Worm (Caenorhabditis elegans) whole organism, late embryonic: ENCODE measurements around the gene tmem-184.

Experiments used
- C08G9.2 ChIP-seq: sonication (generic microtip); optimal IDR thresholded peaks from 2 replicates; lab custom pipeline; 2016; ENCODE audit warnings: mild to moderate bottlenecking, missing genetic modification characterization, moderate library complexity, missing compliant biosample characterization
- C38D4.7 ChIP-seq: fragments of 200-800 bp; sonication (Bioruptor generic); optimal IDR thresholded peaks from 2 replicates; lab custom pipeline; 2018; ENCODE audit warnings: mild to moderate bottlenecking, missing genetic modification characterization, moderate library complexity, missing compliant biosample characterization
- F13H6.1 ChIP-seq: sonication (generic microtip); optimal IDR thresholded peaks from 2 replicates; lab custom pipeline; 2016; ENCODE audit warnings: missing genetic modification characterization, missing compliant biosample characterization
- T23F11.4 ChIP-seq: fragments of 200-800 bp; sonication (Bioruptor generic); optimal IDR thresholded peaks from 2 replicates; lab custom pipeline; 2018; ENCODE audit warnings: mild to moderate bottlenecking, missing genetic modification characterization, missing compliant biosample characterization
- Y22D7AL.16 ChIP-seq: sonication (generic microtip); optimal IDR thresholded peaks from 2 replicates; lab custom pipeline; 2016; ENCODE audit warnings: missing genetic modification characterization, missing compliant biosample characterization
- ceh-14 ChIP-seq: sonication (generic microtip); optimal IDR thresholded peaks from 2 replicates; lab custom pipeline; 2016; ENCODE audit warnings: missing genotype, missing genetic modification characterization, missing compliant biosample characterization
- ceh-18 ChIP-seq: sonication (generic microtip); optimal IDR thresholded peaks from 2 replicates; lab custom pipeline; 2016; ENCODE audit warnings: missing genetic modification characterization, missing compliant biosample characterization
- ceh-2 ChIP-seq: sonication (generic microtip); optimal IDR thresholded peaks from 2 replicates; lab custom pipeline; 2016; ENCODE audit warnings: missing genotype, missing genetic modification characterization, missing compliant biosample characterization
- ceh-30 ChIP-seq: fragments of 150-350 bp; optimal IDR thresholded peaks from 2 replicates; lab custom pipeline; 2014; ENCODE audit warnings: missing biosample characterization, missing genetic modification characterization
- ceh-34 ChIP-seq: sonication (generic microtip); optimal IDR thresholded peaks from 2 replicates; lab custom pipeline; 2016; ENCODE audit warnings: mild to moderate bottlenecking, missing genetic modification characterization, missing compliant biosample characterization
- ceh-6 ChIP-seq: fragments of 200-800 bp; sonication (Bioruptor generic); optimal IDR thresholded peaks from 2 replicates; lab custom pipeline; 2018; ENCODE audit warnings: mild to moderate bottlenecking, missing genetic modification characterization, missing compliant biosample characterization
- dmd-4 ChIP-seq: sonication (generic microtip); optimal IDR thresholded peaks from 2 replicates; lab custom pipeline; 2016; ENCODE audit warnings: borderline replicate concordance, missing genetic modification characterization, missing compliant biosample characterization
- dve-1 ChIP-seq: sonication (generic microtip); optimal IDR thresholded peaks from 2 replicates; lab custom pipeline; 2017; ENCODE audit warnings: antibody characterized with exemption, mild to moderate bottlenecking, missing genetic modification characterization, missing compliant biosample characterization
- elt-2 ChIP-seq: sonication (generic microtip); optimal IDR thresholded peaks from 2 replicates; lab custom pipeline; 2016; ENCODE audit warnings: missing genetic modification reagents, missing genetic modification characterization, missing compliant biosample characterization
- elt-4 ChIP-seq: sonication (generic microtip); optimal IDR thresholded peaks from 2 replicates; lab custom pipeline; 2016; ENCODE audit warnings: missing genetic modification characterization, missing compliant biosample characterization
- ets-4 ChIP-seq: sonication (generic microtip); optimal IDR thresholded peaks from 2 replicates; lab custom pipeline; 2016; ENCODE audit warnings: missing genetic modification characterization, missing compliant biosample characterization
- eyg-1 ChIP-seq: sonication (generic microtip); optimal IDR thresholded peaks from 2 replicates; lab custom pipeline; 2016; ENCODE audit warnings: missing genotype, missing genetic modification characterization, missing compliant biosample characterization
- fkh-10 ChIP-seq: fragments of 150-350 bp; optimal IDR thresholded peaks from 2 replicates; lab custom pipeline; 2014; ENCODE audit warnings: missing biosample characterization, missing genetic modification reagents, missing genetic modification characterization
- hlh-13 ChIP-seq: fragments of 200-800 bp; sonication (Bioruptor generic); optimal IDR thresholded peaks from 2 replicates; lab custom pipeline; 2018; ENCODE audit warnings: mild to moderate bottlenecking, missing genetic modification characterization, missing compliant biosample characterization
- hlh-6 ChIP-seq: sonication (generic microtip); optimal IDR thresholded peaks from 2 replicates; lab custom pipeline; 2016; ENCODE audit warnings: missing genotype, missing genetic modification characterization, missing compliant biosample characterization
- lim-6 ChIP-seq: sonication (generic microtip); optimal IDR thresholded peaks from 2 replicates; lab custom pipeline; 2016; ENCODE audit warnings: missing genetic modification characterization, missing compliant biosample characterization
- madf-2 ChIP-seq: sonication (generic microtip); optimal IDR thresholded peaks from 2 replicates; lab custom pipeline; 2017; ENCODE audit warnings: missing genetic modification characterization, missing compliant biosample characterization
- nhr-11 ChIP-seq: fragments of 150-350 bp; optimal IDR thresholded peaks from 2 replicates; lab custom pipeline; 2014; ENCODE audit warnings: missing biosample characterization, missing genetic modification characterization
- nhr-232 ChIP-seq: sonication (generic microtip); optimal IDR thresholded peaks from 2 replicates; lab custom pipeline; 2016; ENCODE audit warnings: missing genetic modification characterization, missing compliant biosample characterization
- npax-4 ChIP-seq: sonication (generic microtip); optimal IDR thresholded peaks from 2 replicates; lab custom pipeline; 2016; ENCODE audit warnings: missing genetic modification characterization, missing compliant biosample characterization
- odd-2 ChIP-seq: sonication (generic microtip); optimal IDR thresholded peaks from 2 replicates; lab custom pipeline; 2017; ENCODE audit warnings: antibody characterized with exemption, mild to moderate bottlenecking, missing genetic modification characterization, missing compliant biosample characterization
- pat-9 ChIP-seq: fragments of 200-800 bp; sonication (Bioruptor generic); optimal IDR thresholded peaks from 2 replicates; lab custom pipeline; 2018; ENCODE audit warnings: mild to moderate bottlenecking, missing genetic modification characterization, moderate library complexity, missing compliant biosample characterization
- pax-1 ChIP-seq: fragments of 150-350 bp; optimal IDR thresholded peaks from 2 replicates; lab custom pipeline; 2014; ENCODE audit warnings: missing biosample characterization, missing genetic modification characterization
- pha-2 ChIP-seq: sonication (generic microtip); optimal IDR thresholded peaks from 2 replicates; lab custom pipeline; 2017; ENCODE audit warnings: mild to moderate bottlenecking, missing genetic modification characterization, missing compliant biosample characterization
- pqm-1 ChIP-seq: sonication (generic microtip); optimal IDR thresholded peaks from 2 replicates; lab custom pipeline; 2016; ENCODE audit warnings: missing genetic modification characterization, missing compliant biosample characterization
- pros-1 ChIP-seq: fragments of 150-350 bp; optimal IDR thresholded peaks from 2 replicates; lab custom pipeline; 2014; ENCODE audit warnings: missing biosample characterization, missing genetic modification reagents, missing genetic modification characterization
- ref-2 ChIP-seq: sonication (generic microtip); optimal IDR thresholded peaks from 2 replicates; lab custom pipeline; 2016; ENCODE audit warnings: missing genetic modification characterization, missing compliant biosample characterization
- rnt-1 ChIP-seq: sonication (generic microtip); optimal IDR thresholded peaks from 2 replicates; lab custom pipeline; 2016; ENCODE audit warnings: missing genetic modification characterization, missing compliant biosample characterization
- sox-4 ChIP-seq: sonication (generic microtip); optimal IDR thresholded peaks from 2 replicates; lab custom pipeline; 2017; ENCODE audit warnings: mild to moderate bottlenecking, missing genetic modification characterization, inconsistent platforms, missing compliant biosample characterization
- tbx-2 ChIP-seq: sonication (generic microtip); optimal IDR thresholded peaks from 2 replicates; lab custom pipeline; 2016; ENCODE audit warnings: missing genetic modification characterization, missing compliant biosample characterization
- tbx-7 ChIP-seq: sonication (generic microtip); optimal IDR thresholded peaks from 2 replicates; lab custom pipeline; 2016; ENCODE audit warnings: missing genotype, missing genetic modification characterization, missing compliant biosample characterization
- unc-3 ChIP-seq, 2 experiments: fragments of 200-800 bp in 1 of 2; sonication (Bioruptor generic) in 1 of 2; sonication (generic microtip) in 1 of 2; conservative IDR thresholded peaks in 1 of 2; optimal IDR thresholded peaks in 1 of 2; 2 replicates each; pipeline versions ENCODE4 v1.3.6 to Lab custom; 2016 to 2022; ENCODE audit warnings: missing compliant biosample characterization in 2 of 2, missing genetic modification characterization in 2 of 2, missing genetic modification reagents in 1 of 2
- unc-42 ChIP-seq: sonication (generic microtip); optimal IDR thresholded peaks from 2 replicates; lab custom pipeline; 2016; ENCODE audit warnings: missing genotype, missing genetic modification characterization, missing compliant biosample characterization
- unc-55 ChIP-seq: sonication (generic microtip); optimal IDR thresholded peaks from 2 replicates; lab custom pipeline; 2017; ENCODE audit warnings: missing biosample characterization, missing genetic modification reagents, missing genetic modification characterization
- unc-86 ChIP-seq: sonication (generic microtip); optimal IDR thresholded peaks from 2 replicates; lab custom pipeline; 2016; ENCODE audit warnings: missing genetic modification characterization, missing compliant biosample characterization
- ztf-16 ChIP-seq: sonication (generic microtip); optimal IDR thresholded peaks from 2 replicates; lab custom pipeline; 2017; ENCODE audit warnings: missing genetic modification characterization, missing compliant biosample characterization

Gene tmem-184

DNA sequence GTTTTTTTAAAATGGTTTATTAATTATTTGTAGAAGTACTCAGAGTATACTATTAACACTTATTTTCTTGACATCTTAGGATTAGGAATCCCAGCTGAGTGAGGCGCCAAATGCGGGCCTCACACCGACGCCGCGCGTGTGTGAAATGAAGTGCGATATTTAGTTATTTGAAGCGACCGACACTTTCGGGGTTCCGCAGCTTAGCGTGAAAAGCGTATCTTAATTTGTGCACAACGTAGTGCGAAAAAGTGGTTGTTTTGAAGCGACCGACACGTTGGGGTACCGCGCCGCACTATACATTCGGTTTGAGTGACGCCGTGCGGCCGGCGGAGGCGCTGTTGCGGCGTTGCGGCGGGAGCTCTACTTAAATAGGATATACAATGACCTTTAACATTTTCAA lies 1.7 kb downstream of the tmem-184 start:
- TF ChIP-seq unc-3 (GFP tag; conservative IDR thresholded peaks at IDR 0.05; lab: Robert Waterston, UW) (no peak), unc-3 (tag; optimal IDR thresholded peaks at IDR 0.05; lab: Kevin White, UChicago) (no peak), unc-42 (tag; lab: Kevin White, UChicago) (no peak), unc-55 (no peak), lim-6 (tag; lab: Kevin White, UChicago) (no peak), C38D4.7 (no peak), fkh-10 (GFP tag; lab: Kevin White, UChicago) (no peak), nhr-232 (tag; lab: Kevin White, UChicago) (no peak), ceh-6 (GFP tag; lab: Kevin White, UChicago) (no peak), pax-1 (tag; lab: Kevin White, UChicago) (no peak), pha-2 (tag; lab: Kevin White, UChicago) (no peak), dmd-4 (tag; lab: Kevin White, UChicago) (no peak)

DNA sequence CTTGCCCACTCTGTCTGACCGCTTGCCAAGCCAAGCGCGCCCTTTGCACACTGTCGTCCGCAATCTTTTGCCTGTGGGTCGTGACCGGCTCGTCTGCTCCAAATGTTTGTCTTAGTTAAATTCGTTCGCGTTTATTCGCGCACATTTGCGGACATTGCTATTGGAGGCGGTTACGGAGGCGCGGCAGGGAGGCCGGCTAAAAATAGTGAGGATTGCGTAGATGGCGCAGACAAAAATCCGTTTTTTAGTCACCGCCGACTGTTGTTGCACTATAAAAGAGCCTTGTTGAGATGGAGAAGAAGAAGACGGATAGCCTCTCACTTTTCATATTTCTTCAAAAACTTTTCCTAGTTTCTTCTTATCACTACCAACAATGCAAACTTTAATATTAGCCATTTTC lies 5.2 kb downstream of the tmem-184 start, which contains the start of gene F40E10.5:
F40E10.5 (plus strand) TSS at position 301 of the 400 bp plus-strand sequence.
- TF ChIP-seq ets-4 (tag; lab: Kevin White, UChicago) (peak; percentile 9), ceh-2 (tag; lab: Kevin White, UChicago) (no peak), tbx-2 (tag; lab: Kevin White, UChicago) (no peak), tbx-7 (no peak), pax-1 (tag; lab: Kevin White, UChicago) (peak; percentile 11), pha-2 (tag; lab: Kevin White, UChicago) (no peak), elt-4 (tag; lab: Kevin White, UChicago) (no peak), ceh-6 (GFP tag; lab: Kevin White, UChicago) (no peak), ceh-34 (tag; lab: Kevin White, UChicago) (no peak), pat-9 (no peak), npax-4 (tag; lab: Kevin White, UChicago) (no peak)

DNA sequence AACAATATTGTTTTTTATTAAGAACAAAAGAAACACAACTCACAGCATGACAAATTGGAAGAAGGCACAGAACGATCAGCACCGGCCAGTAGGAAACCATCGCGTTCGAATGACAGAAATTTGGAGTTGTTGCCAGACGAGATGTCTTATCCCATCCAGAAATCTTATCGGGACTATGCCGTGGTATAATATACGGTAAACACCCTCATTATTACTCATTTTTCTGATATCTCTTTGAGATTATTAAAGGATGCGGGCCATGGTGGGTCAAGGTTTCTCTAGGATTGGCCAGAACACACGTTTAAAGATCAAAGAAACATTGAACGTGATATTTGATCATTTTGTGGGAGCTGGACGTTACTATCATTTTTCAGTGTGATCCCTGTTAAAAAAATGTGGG lies 6.8 kb downstream of the tmem-184 start, which contains the start of gene hch-1:
hch-1 (minus strand) TSS at position 112 of the 400 bp plus-strand sequence.
- TF ChIP-seq ceh-14 (tag; lab: Kevin White, UChicago): no peak
- TF ChIP-seq hlh-6 (tag; lab: Kevin White, UChicago): no peak
- no peak for TF ChIP-seq T23F11.4 (GFP tag; lab: Kevin White, UChicago)
- TF ChIP-seq F13H6.1 (tag; lab: Kevin White, UChicago): no peak
- no peak for TF ChIP-seq sox-4

DNA sequence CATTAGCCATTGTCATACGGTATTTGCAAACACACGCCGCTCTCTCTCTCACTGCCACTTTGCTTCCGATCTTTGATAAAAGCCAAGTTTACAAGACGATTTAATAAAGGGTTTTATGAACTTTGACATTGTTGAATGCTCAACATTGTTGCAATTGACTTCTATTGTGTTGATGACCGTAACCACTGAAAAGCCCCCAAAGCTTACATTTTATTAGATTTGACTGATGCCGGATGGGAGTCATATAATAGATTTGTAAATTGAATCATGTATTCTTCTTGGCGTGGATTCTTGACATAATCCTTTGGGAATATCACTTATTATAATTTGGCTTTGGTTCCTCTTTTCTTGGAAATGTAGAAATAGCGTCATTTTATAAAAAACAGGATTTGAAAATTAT lies 10.8 kb downstream of the tmem-184 start:
- TF ChIP-seq C08G9.2 (tag; lab: Kevin White, UChicago): no peak
- peak; percentile 68 for TF ChIP-seq unc-42 (tag; lab: Kevin White, UChicago)
- TF ChIP-seq C38D4.7: no peak
- TF ChIP-seq ceh-14 (tag; lab: Kevin White, UChicago): no peak
- no peak for TF ChIP-seq ref-2 (tag; lab: Kevin White, UChicago)
- no peak for TF ChIP-seq ceh-18
- no peak for TF ChIP-seq nhr-232 (tag; lab: Kevin White, UChicago)
- TF ChIP-seq, all 69 proteins: peak for 1

DNA sequence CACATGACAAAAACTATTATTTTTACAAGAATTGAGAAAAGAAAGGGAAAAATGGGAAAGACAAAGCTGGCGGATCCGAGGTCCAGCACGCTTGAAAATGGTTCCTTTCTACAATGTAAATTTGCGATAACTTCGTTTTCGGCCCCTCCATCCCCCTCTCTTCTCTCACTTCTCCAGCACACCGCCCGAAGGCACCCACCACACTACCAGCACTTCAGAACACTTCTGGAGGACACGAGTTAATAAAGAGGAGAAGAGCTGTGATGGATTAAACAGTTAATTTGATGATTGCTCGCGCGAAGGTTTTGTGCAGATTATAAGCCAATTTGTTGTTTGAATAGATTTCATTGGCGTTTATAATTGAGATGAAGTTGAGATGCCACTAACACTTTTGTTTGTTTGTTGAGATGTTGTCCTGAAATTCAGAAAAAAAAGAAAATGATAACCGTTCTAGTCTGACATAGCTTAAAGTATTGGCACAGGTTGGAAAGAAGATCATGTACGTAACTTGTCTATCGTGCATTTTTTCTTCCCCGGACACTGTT lies 12.0 kb downstream of the tmem-184 start:
- no peak for TF ChIP-seq nhr-11
- no peak for TF ChIP-seq ceh-30
- no peak for TF ChIP-seq hlh-13
- no peak for TF ChIP-seq elt-4 (tag; lab: Kevin White, UChicago)
- no peak for TF ChIP-seq rnt-1 (tag; lab: Kevin White, UChicago)
- peak; percentile 96 for TF ChIP-seq unc-42 (tag; lab: Kevin White, UChicago)

- no peak for TF ChIP-seq eyg-1
- no peak for TF ChIP-seq ceh-34 (tag; lab: Kevin White, UChicago)
- TF ChIP-seq ztf-16: no peak
- no peak for TF ChIP-seq madf-2 (tag; lab: Kevin White, UChicago)
- TF ChIP-seq elt-2: no peak
- TF ChIP-seq unc-86 (tag; lab: Kevin White, UChicago): no peak
- TF ChIP-seq pqm-1 (tag; lab: Kevin White, UChicago): no peak
- TF ChIP-seq pros-1: no peak
- no peak for TF ChIP-seq Y22D7AL.16
- TF ChIP-seq odd-2: no peak
- no peak for TF ChIP-seq ref-2 (tag; lab: Kevin White, UChicago)
- no peak for TF ChIP-seq dve-1 (tag; lab: Kevin White, UChicago)
- TF ChIP-seq lim-6 (tag; lab: Kevin White, UChicago): no peak
- no peak for TF ChIP-seq ceh-6 (GFP tag; lab: Kevin White, UChicago)
Measured at ce11 chrX:14692905-14693304, 13.8 kb downstream of the tmem-184 start, which contains the start of gene sox-3. sox-3 (minus strand) TSS chrX:14693005.
